Comparison of ENCODE assay signal across 2 worm cellular contexts in the genomic region with DNA sequence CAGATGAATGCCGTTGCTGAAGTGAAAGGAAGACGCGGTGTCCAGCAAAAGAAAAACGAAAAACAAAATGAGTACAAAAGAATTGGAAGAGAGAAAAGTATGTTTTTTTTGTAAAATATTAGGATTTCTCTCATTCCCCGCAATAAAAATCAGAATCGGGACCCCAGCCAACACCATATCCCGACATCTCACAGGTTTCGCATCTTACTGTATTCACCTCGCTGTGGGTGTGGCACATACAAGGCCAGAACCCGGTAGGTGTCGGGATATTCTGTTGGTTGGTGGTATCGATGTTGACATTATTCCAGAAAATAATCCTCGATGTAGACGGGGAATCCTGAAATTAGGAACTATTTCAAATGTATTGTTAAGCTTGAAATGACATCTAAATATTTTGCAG.
A peak's percentile ranks its signal among the peaks of the same experiment; 100 is the strongest.
TF ChIP-seq lines count a peak whose summit lies in the region.

No protein-coding gene starts in this region.

TF ChIP-seq in whole organism, L4 larva, 104 proteins besides CTCF, POLR2A, EP300 and RAD21:
- 0 out of 2 replicates have a peak, but pooled peaks have one; percentile 23 for TF ChIP-seq Y48G9A.11 (GFP tag; IDR thresholded peaks at IDR 0.05; lab: Robert Waterston, UW)
- peak; percentile 29 for TF ChIP-seq aha-1 (tag; lab: Kevin White, UChicago)
- TF ChIP-seq tag-97 (GFP tag; IDR thresholded peaks at IDR 0.05; lab: Robert Waterston, UW) = no peak

TF ChIP-seq in whole organism, young adult, 124 proteins besides CTCF, POLR2A, EP300 and RAD21:
- TF ChIP-seq egl-44 (GFP tag; IDR thresholded peaks at IDR 0.05; lab: Robert Waterston, UW) = no peak
- no peak for TF ChIP-seq B0035.1 (tag; optimal IDR thresholded peaks at IDR 0.05; lab: Kevin White, UChicago)
- no peak for TF ChIP-seq K11D2.4 (GFP tag; IDR thresholded peaks at IDR 0.05; lab: Robert Waterston, UW)
- no peak for TF ChIP-seq ztf-26 (tag; optimal IDR thresholded peaks at IDR 0.05; lab: Kevin White, UChicago)
- TF ChIP-seq efl-1 (GFP tag; optimal IDR thresholded peaks at IDR 0.05; lab: Kevin White, UChicago) = no peak
- TF ChIP-seq snpc-1.1 (tag; optimal IDR thresholded peaks at IDR 0.05; lab: Kevin White, UChicago; ENCODE audit: insufficient read depth) = peak; percentile 85
- no peak for TF ChIP-seq B0336.3 (GFP tag; IDR thresholded peaks at IDR 0.05; lab: Robert Waterston, UW)
- TF ChIP-seq aptf-3 (GFP tag; IDR thresholded peaks at IDR 0.05; lab: Robert Waterston, UW) = no peak
- TF ChIP-seq atf-7 (tag; optimal IDR thresholded peaks at IDR 0.05; lab: Kevin White, UChicago) = no peak
- TF ChIP-seq ceh-91 (GFP tag; IDR thresholded peaks at IDR 0.05; lab: Robert Waterston, UW) = no peak
- TF ChIP-seq let-526 (GFP tag; IDR thresholded peaks at IDR 0.05; lab: Robert Waterston, UW) = no peak
- no peak for TF ChIP-seq ceh-40 (GFP tag; IDR thresholded peaks at IDR 0.05; lab: Robert Waterston, UW)
- peak; percentile 17 for TF ChIP-seq lsl-1 (GFP tag; optimal IDR thresholded peaks at IDR 0.05; lab: Kevin White, UChicago)
- TF ChIP-seq ztf-22 (GFP tag; optimal IDR thresholded peaks at IDR 0.05; lab: Kevin White, UChicago) = no peak
- no peak for TF ChIP-seq let-607 (tag; optimal IDR thresholded peaks at IDR 0.05; lab: Kevin White, UChicago)
- peak; percentile 19 for TF ChIP-seq snpc-3.4 (tag; optimal IDR thresholded peaks at IDR 0.05; lab: Kevin White, UChicago)
- no peak for TF ChIP-seq F33H1.4 (GFP tag; IDR thresholded peaks at IDR 0.05; lab: Robert Waterston, UW)
- no peak; the same call in 1 of the 2 replicates for TF ChIP-seq hmg-1.2 (GFP tag; IDR thresholded peaks at IDR 0.05; lab: Robert Waterston, UW)
- no peak for TF ChIP-seq hlh-26 (GFP tag; conservative IDR thresholded peaks at IDR 0.05; lab: Robert Waterston, UW)
- no peak for TF ChIP-seq ekl-4 (GFP tag; IDR thresholded peaks at IDR 0.05; lab: Robert Waterston, UW)
- 0 out of 2 replicates have a peak, but pooled peaks have one; percentile 17 for TF ChIP-seq madf-6 (GFP tag; IDR thresholded peaks at IDR 0.05; lab: Robert Waterston, UW)
- no peak for TF ChIP-seq him-1 (tag; optimal IDR thresholded peaks at IDR 0.05; lab: Kevin White, UChicago)
- no peak for TF ChIP-seq zfh-2 (GFP tag; conservative IDR thresholded peaks at IDR 0.05; lab: Robert Waterston, UW)
- TF ChIP-seq madf-10 (tag; optimal IDR thresholded peaks at IDR 0.05; lab: Kevin White, UChicago) = no peak
- TF ChIP-seq Y53F4B.3 (GFP tag; IDR thresholded peaks at IDR 0.05; lab: Robert Waterston, UW) = no peak
- no peak for TF ChIP-seq nhr-27 (tag; optimal IDR thresholded peaks at IDR 0.05; lab: Kevin White, UChicago)
- no peak for TF ChIP-seq nfya-1 (tag; optimal IDR thresholded peaks at IDR 0.05; lab: Kevin White, UChicago; ENCODE audit: borderline replicate concordance, insufficient read depth)
- peak; percentile 72 for TF ChIP-seq snpc-4 (GFP tag; optimal IDR thresholded peaks at IDR 0.05; lab: Kevin White, UChicago)
- peak; percentile 53 to 91 (median 68) for TF ChIP-seq snpc-4 (tag; optimal IDR thresholded peaks at IDR 0.05; lab: Kevin White, UChicago)
- TF ChIP-seq dpff-1 (tag; optimal IDR thresholded peaks at IDR 0.05; lab: Kevin White, UChicago) = no peak
- TF ChIP-seq ztf-25 (GFP tag; IDR thresholded peaks at IDR 0.05; lab: Robert Waterston, UW) = no peak
- no peak for TF ChIP-seq lin-54 (GFP tag; optimal IDR thresholded peaks at IDR 0.05; lab: Kevin White, UChicago)
- TF ChIP-seq rpc-1 (optimal IDR thresholded peaks at IDR 0.05; lab: Kevin White, UChicago) = no peak
- no peak for TF ChIP-seq rpc-1 (tag; optimal IDR thresholded peaks at IDR 0.05; lab: Kevin White, UChicago)
- TF ChIP-seq F55B11.4 (tag; optimal IDR thresholded peaks at IDR 0.05; lab: Kevin White, UChicago; ENCODE audit: borderline replicate concordance, insufficient read depth) = no peak
- no peak for TF ChIP-seq F49E8.2 (tag; optimal IDR thresholded peaks at IDR 0.05; lab: Kevin White, UChicago; ENCODE audit: insufficient read depth)
TF ChIP-seq in whole organism, young adult: peak in this region for 5.

Comparison
In these comparisons a context has a peak if more than half of its experiments do, and no peak if none do; other contexts are left out.
1. Of the 7 proteins assayed by ChIP-seq in both whole organism, young adult and whole organism, L4 larva: peak only in whole organism, young adult: snpc-4; only in whole organism, L4 larva: none; in both: none; in neither: 6.